Fruit fly (Drosophila melanogaster) S2 (cell line): ENCODE measurements around the gene CG42688.

ENCODE experiments used
- CG8478 ChIP-seq: fragments of >200 bp; optimal IDR thresholded peaks from 2 replicates; lab custom pipeline; 2018
- CTCF ChIP-seq, 2 experiments: fragments of >200 bp; optimal IDR thresholded peaks; 2 replicates each; lab custom pipeline; 2018

DNA sequence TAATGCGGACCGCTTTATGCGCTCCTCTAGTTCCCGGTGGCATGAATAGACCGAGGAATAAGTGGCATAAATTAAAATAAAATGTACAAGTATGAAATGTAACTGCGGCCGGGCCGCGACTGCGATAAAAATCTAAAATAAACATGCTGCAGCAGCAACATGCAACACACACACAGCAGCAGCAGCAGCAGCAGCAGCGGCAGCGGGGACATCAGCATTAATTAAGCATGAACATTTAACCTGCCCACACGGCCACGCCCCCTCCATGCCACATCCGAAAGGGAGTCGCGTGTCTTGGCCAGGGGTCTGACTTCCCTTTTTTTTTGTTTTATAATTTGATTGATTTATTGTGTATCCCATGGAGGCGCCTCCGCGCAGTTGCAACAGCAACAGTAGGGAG is 21.9 kb upstream of the CG42688 start:
- TF ChIP-seq CTCF (optimal IDR thresholded peaks at IDR 0.05; lab: Kevin White, UChicago): no peak
- no peak for TF ChIP-seq CG8478 (lab: Kevin White, UChicago)
